Fruit fly (Drosophila melanogaster): ENCODE results near the gene betaCOP.

Gene betaCOP

dm6 chrX:18366033-18366850 is 18.8 kb downstream of the betaCOP start, which contains the start of gene CrebB (continued):
- TF ChIP-seq bowl (GFP tag; IDR thresholded peaks at IDR 0.05) (no peak), lmd (GFP tag; IDR thresholded peaks at IDR 0.05) (peak; percentile 74), HmgZ (tag; optimal IDR thresholded peaks at IDR 0.05) (peak; percentile 77), fd3F (GFP tag; optimal IDR thresholded peaks at IDR 0.05) (no peak), PHDP (tag; optimal IDR thresholded peaks at IDR 0.05) (peak; percentile 22), ato (GFP tag; IDR thresholded peaks at IDR 0.05; ENCODE audit: partially characterized antibody) (no peak), fd102C (GFP tag; optimal IDR thresholded peaks at IDR 0.05) (no peak), CG4360 (GFP tag; IDR thresholded peaks at IDR 0.05) (peak; percentile 26; the same call in 1 of the 2 replicates), fu2 (GFP tag; optimal IDR thresholded peaks at IDR 0.05) (peak; percentile 4), CG3163 (GFP tag; optimal IDR thresholded peaks at IDR 0.05) (no peak), CG9609 (GFP tag; optimal IDR thresholded peaks at IDR 0.05) (peak; percentile 43), Sry-β (GFP tag; optimal IDR thresholded peaks at IDR 0.05) (no peak), Poxn (GFP tag; IDR thresholded peaks at IDR 0.05) (no peak), p53 (GFP tag; optimal IDR thresholded peaks at IDR 0.05) (no peak), CG3847 (GFP tag; IDR thresholded peaks at IDR 0.05) (0 out of 2 replicates have a peak, but pooled peaks have one; percentile 21), B-H2 (GFP tag; optimal IDR thresholded peaks at IDR 0.05) (peak; percentile 42), C15 (GFP tag; IDR thresholded peaks at IDR 0.05) (no peak), seq (GFP tag; IDR thresholded peaks at IDR 0.05) (no peak), crol (GFP tag; IDR thresholded peaks at IDR 0.05) (peak; percentile 100), H2.0 (GFP tag; IDR thresholded peaks at IDR 0.05) (peak; percentile 28; the same call in 1 of the 2 replicates), CG17361 (GFP tag; IDR thresholded peaks at IDR 0.05) (no peak), Dip2 (GFP tag; IDR thresholded peaks at IDR 0.05) (no peak), nau (GFP tag; optimal IDR thresholded peaks at IDR 0.05) (no peak), Mad (GFP tag; optimal IDR thresholded peaks at IDR 0.05) (no peak), dysf (GFP tag; IDR thresholded peaks at IDR 0.05) (peak; percentile 70), ssp (GFP tag; IDR thresholded peaks at IDR 0.05) (peak; percentile 20; the same call in 1 of the 2 replicates), inv (GFP tag; IDR thresholded peaks at IDR 0.05; ENCODE audit: partially characterized antibody) (0 out of 2 replicates have a peak, but pooled peaks have one; percentile 28), CG12744 (GFP tag; optimal IDR thresholded peaks at IDR 0.05) (peak; percentile 27), Abd-B (GFP tag; optimal IDR thresholded peaks at IDR 0.05) (peak; percentile 78), zen2 (GFP tag; IDR thresholded peaks at IDR 0.05; ENCODE audit: partially characterized antibody) (peak; percentile 55; the same call in 1 of the 3 replicates), klu (GFP tag; IDR thresholded peaks at IDR 0.05) (peak; percentile 92), Antp (GFP tag; optimal IDR thresholded peaks at IDR 0.05) (peak; percentile 36), CG11085 (GFP tag; IDR thresholded peaks at IDR 0.05) (peak; percentile 40; the same call in 1 of the 2 replicates), ERR (GFP tag; optimal IDR thresholded peaks at IDR 0.05) (peak; percentile 52), zfh2 (GFP tag; optimal IDR thresholded peaks at IDR 0.05) (peak; percentile 9), D19A (tag; optimal IDR thresholded peaks at IDR 0.05) (no peak), CG33213 (GFP tag; optimal IDR thresholded peaks at IDR 0.05) (no peak), CG2678 (tag; optimal IDR thresholded peaks at IDR 0.05) (peak; percentile 14), row (GFP tag; IDR thresholded peaks at IDR 0.05) (peak; percentile 53), Hand (GFP tag; optimal IDR thresholded peaks at IDR 0.05) (peak; percentile 43), CG13894 (tag; optimal IDR thresholded peaks at IDR 0.05) (peak; percentile 13), CG13287 (GFP tag; IDR thresholded peaks at IDR 0.05; ENCODE audit: partially characterized antibody) (peak; percentile 60), sug (tag; optimal IDR thresholded peaks at IDR 0.05) (peak; percentile 85), CG42726 (GFP tag; IDR thresholded peaks at IDR 0.05; ENCODE audit: partially characterized antibody) (no peak), pan (optimal IDR thresholded peaks at IDR 0.05) (no peak), pan (GFP tag; optimal IDR thresholded peaks at IDR 0.05 in 1 of 2, IDR thresholded peaks at IDR 0.05 in 1 of 2) (peak in 1 of 2 experiments; percentile 72), CG10366 (GFP tag; IDR thresholded peaks at IDR 0.05) (peak; percentile 34; the same call in 1 of the 2 replicates), D (optimal IDR thresholded peaks at IDR 0.05) (no peak), D (GFP tag; optimal IDR thresholded peaks at IDR 0.05) (no peak)
